Worm (Caenorhabditis elegans) whole organism, L2 larva: ENCODE data around the gene pap-2.

Experiments used
- C34F6.9 ChIP-seq: fragments of 150-350 bp; optimal IDR thresholded peaks from 2 replicates; lab custom pipeline; 2014; ENCODE audit warnings: missing biosample characterization, missing genetic modification characterization
- R02D3.7 ChIP-seq: fragments of 150-350 bp; optimal IDR thresholded peaks from 2 replicates; lab custom pipeline; 2014; ENCODE audit warnings: missing biosample characterization, missing genetic modification characterization
- ama-1 ChIP-seq: fragments of 150-350 bp; optimal IDR thresholded peaks from 2 replicates; lab custom pipeline; 2018; ENCODE audit warnings: inconsistent platforms
- elt-3 ChIP-seq: sonication (generic microtip); optimal IDR thresholded peaks from 2 replicates; lab custom pipeline; 2017; ENCODE audit warnings: missing biosample characterization, missing genetic modification characterization
- nhr-10 ChIP-seq: sonication (generic microtip); optimal IDR thresholded peaks from 2 replicates; lab custom pipeline; 2017; ENCODE audit warnings: missing biosample characterization, missing genetic modification characterization
- nhr-11 ChIP-seq: fragments of 150-350 bp; optimal IDR thresholded peaks from 2 replicates; lab custom pipeline; 2014; ENCODE audit warnings: missing biosample characterization, missing genetic modification characterization
- nhr-77 ChIP-seq: fragments of 150-350 bp; optimal IDR thresholded peaks from 2 replicates; lab custom pipeline; 2014; ENCODE audit warnings: missing biosample characterization, missing genetic modification characterization
- unc-55 ChIP-seq: fragments of 150-350 bp; sonication (generic microtip); optimal IDR thresholded peaks from 3 replicates; lab custom pipeline; 2014; ENCODE audit warnings: missing biosample characterization, missing genetic modification reagents, missing genetic modification characterization
- unc-62 ChIP-seq: fragments of 150-350 bp; optimal IDR thresholded peaks from 2 replicates; lab custom pipeline; 2014; ENCODE audit warnings: missing biosample characterization, missing genetic modification reagents, missing genetic modification characterization

DNA sequence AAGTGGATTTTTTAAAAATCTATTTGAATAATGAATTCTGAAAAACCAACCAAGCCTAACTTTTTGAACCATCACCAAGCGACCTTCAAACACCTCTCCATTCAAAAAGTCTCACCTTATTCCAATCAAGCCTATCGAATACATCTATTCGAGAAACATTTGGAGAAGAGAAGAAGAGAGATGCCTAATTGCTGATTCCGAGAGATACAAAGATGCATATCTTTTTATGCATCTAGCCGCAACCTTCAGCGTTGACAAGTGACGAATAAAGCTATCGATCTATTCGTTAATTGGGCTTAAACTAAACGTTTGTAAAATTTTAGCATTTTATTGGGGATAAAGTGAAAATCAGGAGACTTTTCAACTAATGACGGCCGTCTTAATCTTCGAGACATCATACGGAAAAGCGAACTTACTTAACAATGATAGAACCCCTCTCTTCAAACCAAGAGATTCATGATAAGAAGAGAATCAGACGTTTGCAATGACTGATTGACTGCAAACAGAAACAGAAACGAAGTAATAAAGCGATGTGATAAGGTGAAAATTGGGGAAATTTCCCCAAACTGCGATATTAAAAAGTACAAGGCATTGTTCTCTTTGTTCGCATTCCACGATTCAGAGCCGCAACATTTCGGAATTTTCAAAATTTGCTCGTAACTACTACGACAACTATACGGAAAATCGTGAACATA lies 35.9 kb upstream of the pap-2 start:
- TF ChIP-seq ama-1 (lab: Kevin White, UChicago) (no peak), R02D3.7 (tag; lab: Kevin White, UChicago) (no peak), elt-3 (tag; lab: Kevin White, UChicago) (no peak), nhr-10 (no peak), unc-55 (GFP tag; lab: Kevin White, UChicago) (no peak), nhr-77 (no peak), unc-62 (GFP tag; lab: Kevin White, UChicago) (no peak), C34F6.9 (tag; lab: Kevin White, UChicago) (peak; percentile 8), nhr-11 (tag; lab: Kevin White, UChicago) (no peak)
